Fruit fly (Drosophila melanogaster): ENCODE data around the gene Chsy.

The Chsy gene

DNA sequence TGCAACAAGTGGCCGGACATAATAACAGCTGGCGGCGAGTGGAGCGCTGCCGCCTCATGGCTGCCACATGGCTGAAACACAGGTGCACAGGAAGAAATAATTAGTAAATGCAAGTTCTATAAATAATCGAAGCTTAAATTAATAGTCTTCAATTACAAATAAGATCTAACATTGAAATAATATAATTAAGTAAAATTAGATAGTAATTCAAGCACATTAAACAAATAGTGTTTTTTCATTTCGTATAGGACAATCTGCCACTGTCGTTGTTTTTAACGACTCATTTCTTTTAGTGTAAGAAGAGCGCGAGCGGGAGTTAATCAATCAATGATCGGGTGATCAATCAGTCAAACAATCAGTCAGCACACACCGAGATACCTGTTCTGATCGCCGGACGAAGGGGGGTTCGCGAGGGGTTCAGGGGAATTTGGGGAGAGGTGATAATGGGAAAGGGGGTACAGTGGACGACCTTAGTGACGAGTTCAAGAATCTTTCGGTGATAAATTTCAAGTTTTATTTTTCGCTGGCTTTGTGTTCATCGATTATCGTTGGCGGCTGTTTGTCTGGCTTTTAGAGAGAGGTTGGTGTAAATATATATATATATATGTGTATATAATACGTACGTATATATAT, 53.4 kb downstream of the Chsy start:
- TF ChIP-seq CG17801 (GFP tag; optimal IDR thresholded peaks at IDR 0.05; ENCODE audit: partially characterized antibody): no peak

Measured in ovary, adult (tissue).